Fruit fly (Drosophila melanogaster) whole organism: ENCODE results near the gene CG32847.

Experiments
- CG8478 ChIP-seq: fragments of >200 bp; optimal IDR thresholded peaks from 2 replicates; lab custom pipeline; 2018; ENCODE audit warnings: inconsistent platforms
- Dll ChIP-seq: fragments of >200 bp; optimal IDR thresholded peaks from 2 replicates; lab custom pipeline; 2017
- pan ChIP-seq: fragments of >200 bp; optimal IDR thresholded peaks from 2 replicates; lab custom pipeline; 2017
- psq ChIP-seq: fragments of >200 bp; optimal IDR thresholded peaks from 2 replicates; lab custom pipeline; 2017

DNA sequence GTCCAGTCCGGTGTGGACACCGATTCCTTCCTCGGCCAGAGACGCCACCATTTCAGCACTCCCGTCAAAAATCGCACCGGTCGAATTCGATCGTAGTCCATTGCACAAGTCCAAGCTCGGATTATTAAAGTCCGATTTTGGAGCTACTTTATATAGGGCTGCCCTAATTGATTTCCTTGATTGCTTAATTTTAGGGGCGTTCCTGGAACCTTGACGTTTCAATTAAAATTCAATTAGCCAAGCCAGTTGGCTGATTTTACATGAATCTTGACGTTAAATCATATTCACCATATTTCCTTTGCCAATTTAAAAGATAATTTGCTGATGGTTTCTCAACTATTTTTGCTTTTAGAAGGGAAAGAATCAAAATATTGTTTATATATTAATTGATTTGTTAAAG, 43.0 kb upstream of the CG32847 start, which contains the start of gene Or71a:
- TF ChIP-seq Dll (no peak), pan (lab: Kevin White, UChicago) (no peak), psq (no peak), CG8478 (no peak)
